Worm (Caenorhabditis elegans): ENCODE measurements around the gene mps-1.

mps-1 gene

DNA sequence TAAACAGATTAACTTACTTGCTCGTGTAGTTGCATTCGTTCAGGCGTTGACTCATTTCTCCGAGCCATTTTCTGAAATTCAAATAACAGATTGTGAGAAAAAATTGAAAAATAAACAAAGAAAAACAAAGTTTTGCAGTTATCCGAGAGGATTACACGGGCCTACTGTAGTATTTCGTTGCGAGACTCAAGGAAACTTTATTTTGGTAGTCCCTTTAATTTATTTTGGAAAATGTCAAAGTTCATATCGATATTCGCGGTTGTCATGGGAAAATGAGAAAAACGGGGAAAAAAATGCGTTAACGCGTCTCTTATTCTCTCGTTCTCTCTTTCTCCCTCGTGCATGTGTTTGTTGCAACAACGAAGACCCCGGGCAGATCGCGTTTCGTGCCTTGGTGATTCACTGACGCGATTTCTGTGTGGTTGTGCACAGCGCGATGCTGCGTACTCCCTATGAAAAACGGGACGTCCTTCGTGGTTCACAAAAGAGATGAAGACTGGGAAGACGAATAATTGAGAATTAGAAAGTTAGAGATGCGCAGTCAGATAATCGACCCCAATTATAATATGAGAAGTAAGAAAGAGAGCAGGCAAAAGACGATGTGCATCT lies 37.2 kb upstream of the mps-1 start, which contains the start of gene set-4 (continued):
- TF ChIP-seq ceh-27 (GFP tag; optimal IDR thresholded peaks at IDR 0.05): peak; percentile 87
- TF ChIP-seq aptf-2 (GFP tag; conservative IDR thresholded peaks at IDR 0.05): no peak
- peak; percentile 53 to 72 for TF ChIP-seq let-607 (tag; optimal IDR thresholded peaks at IDR 0.05)
- no peak for TF ChIP-seq mel-28 (tag; optimal IDR thresholded peaks at IDR 0.05; ENCODE audit: borderline replicate concordance)
- no peak for TF ChIP-seq ceh-79 (tag; optimal IDR thresholded peaks at IDR 0.05)
- TF ChIP-seq nhr-120 (GFP tag; IDR thresholded peaks at IDR 0.05): no peak
- no peak for TF ChIP-seq Y95B8A.8 (GFP tag; IDR thresholded peaks at IDR 0.05)
- TF ChIP-seq lin-35 (GFP tag; optimal IDR thresholded peaks at IDR 0.05): peak in 2 of 3 experiments; percentile 28 to 90
- TF ChIP-seq aptf-3 (GFP tag; IDR thresholded peaks at IDR 0.05): 0 out of 2 replicates have a peak, but pooled peaks have one; percentile 26
- no peak for TF ChIP-seq ztf-25 (GFP tag; IDR thresholded peaks at IDR 0.05)
- TF ChIP-seq zim-3 (tag; optimal IDR thresholded peaks at IDR 0.05): peak; percentile 11
- peak; percentile 95 for TF ChIP-seq attf-5 (GFP tag; optimal IDR thresholded peaks at IDR 0.05)
- no peak for TF ChIP-seq F49E8.2 (tag; optimal IDR thresholded peaks at IDR 0.05; ENCODE audit: insufficient read depth)
- TF ChIP-seq B0035.1 (tag; optimal IDR thresholded peaks at IDR 0.05): no peak
- peak; percentile 68 for TF ChIP-seq madf-10 (tag; optimal IDR thresholded peaks at IDR 0.05)
- TF ChIP-seq ceh-40 (GFP tag; IDR thresholded peaks at IDR 0.05): no peak
- TF ChIP-seq nfya-2 (GFP tag; IDR thresholded peaks at IDR 0.05): no peak
- TF ChIP-seq atf-7 (tag; optimal IDR thresholded peaks at IDR 0.05): peak; percentile 77
- peak; percentile 85 for TF ChIP-seq ztf-26 (tag; optimal IDR thresholded peaks at IDR 0.05)
- peak; percentile 79 for TF ChIP-seq madf-6 (GFP tag; IDR thresholded peaks at IDR 0.05)
- TF ChIP-seq ZK185.1 (tag; optimal IDR thresholded peaks at IDR 0.05; ENCODE audit: poor library complexity, severe bottlenecking): peak; percentile 68
- no peak for TF ChIP-seq bed-1 (GFP tag; IDR thresholded peaks at IDR 0.05)
- TF ChIP-seq F52B5.7 (tag; optimal IDR thresholded peaks at IDR 0.05): no peak
- no peak for TF ChIP-seq T26A5.8 (tag; optimal IDR thresholded peaks at IDR 0.05)
- no peak for TF ChIP-seq sdz-38 (tag; optimal IDR thresholded peaks at IDR 0.05)
- 0 out of 2 replicates have a peak, but pooled peaks have one; percentile 37 for TF ChIP-seq attf-3 (GFP tag; conservative IDR thresholded peaks at IDR 0.05)
- TF ChIP-seq egl-44 (GFP tag; IDR thresholded peaks at IDR 0.05): no peak
- peak; percentile 85 for TF ChIP-seq F23B12.7 (tag; optimal IDR thresholded peaks at IDR 0.05; ENCODE audit: insufficient read depth)
- TF ChIP-seq pha-4 (tag; optimal IDR thresholded peaks at IDR 0.05): no peak
- TF ChIP-seq him-1 (tag; optimal IDR thresholded peaks at IDR 0.05): peak; percentile 10
- TF ChIP-seq B0261.1 (tag; optimal IDR thresholded peaks at IDR 0.05): no peak
- TF ChIP-seq F39B2.1 (GFP tag; IDR thresholded peaks at IDR 0.05): no peak
- peak; percentile 77 for TF ChIP-seq ceh-100 (GFP tag; IDR thresholded peaks at IDR 0.05)
- TF ChIP-seq nfyb-1 (GFP tag; IDR thresholded peaks at IDR 0.05): peak; percentile 91
- TF ChIP-seq hmg-1.2 (GFP tag; IDR thresholded peaks at IDR 0.05): peak; percentile 68
- TF ChIP-seq mxl-1 (tag; optimal IDR thresholded peaks at IDR 0.05): no peak
- no peak for TF ChIP-seq bed-2 (GFP tag; IDR thresholded peaks at IDR 0.05)
- TF ChIP-seq dpl-1 (GFP tag; optimal IDR thresholded peaks at IDR 0.05): peak; percentile 55
- no peak for TF ChIP-seq dpff-1 (tag; optimal IDR thresholded peaks at IDR 0.05)
- peak; percentile 89 for TF ChIP-seq B0336.3 (GFP tag; IDR thresholded peaks at IDR 0.05)
- TF ChIP-seq lin-26 (GFP tag; IDR thresholded peaks at IDR 0.05): no peak
- no peak for TF ChIP-seq T07F8.4 (tag; optimal IDR thresholded peaks at IDR 0.05)
- no peak for TF ChIP-seq ztf-28 (GFP tag; IDR thresholded peaks at IDR 0.05)
- TF ChIP-seq F55B11.4 (tag; optimal IDR thresholded peaks at IDR 0.05; ENCODE audit: borderline replicate concordance, insufficient read depth): no peak
- peak; percentile 97 for TF ChIP-seq nhr-80 (tag; optimal IDR thresholded peaks at IDR 0.05)
- no peak for TF ChIP-seq Y56A3A.18 (GFP tag; IDR thresholded peaks at IDR 0.05)
- TF ChIP-seq tlf-1 (GFP tag; optimal IDR thresholded peaks at IDR 0.05): peak; percentile 60
- TF ChIP-seq tbp1 (GFP tag; optimal IDR thresholded peaks at IDR 0.05): peak; percentile 62
- no peak for TF ChIP-seq ceh-58 (GFP tag; IDR thresholded peaks at IDR 0.05)

Data from whole organism, young adult.